Worm (Caenorhabditis elegans): ENCODE results near the gene C04E7.1.

DNA sequence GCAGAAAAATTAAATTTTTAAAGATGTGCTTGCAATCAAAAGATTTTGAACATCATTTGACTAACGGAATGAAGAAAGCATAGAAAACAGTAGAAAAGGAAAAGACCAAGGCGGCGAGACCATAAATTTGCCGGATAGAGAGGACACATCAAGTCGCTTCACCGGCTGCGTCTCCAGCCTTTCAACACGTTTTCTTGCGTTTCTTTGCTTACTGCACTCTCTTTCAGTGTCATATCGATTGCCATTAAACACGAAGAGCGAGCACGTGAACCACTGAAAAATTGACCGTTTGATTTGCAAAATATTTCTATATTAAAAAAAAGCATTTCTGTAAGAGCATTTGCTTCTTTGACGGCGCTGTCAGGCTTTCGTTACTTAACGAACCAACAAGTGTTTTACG is 9.8 kb upstream of the C04E7.1 start:
- no peak for TF ChIP-seq aly-2 (tag; optimal IDR thresholded peaks at IDR 0.05)
- TF ChIP-seq nhr-12 (tag; optimal IDR thresholded peaks at IDR 0.05): no peak
- no peak for TF ChIP-seq alr-1 (tag; optimal IDR thresholded peaks at IDR 0.05; ENCODE audit: borderline replicate concordance)
- TF ChIP-seq lin-39 (tag; optimal IDR thresholded peaks at IDR 0.05): no peak
- no peak for TF ChIP-seq pqm-1 (tag; optimal IDR thresholded peaks at IDR 0.05)
- no peak for TF ChIP-seq lin-13 (GFP tag; optimal IDR thresholded peaks at IDR 0.05)
